Worm (Caenorhabditis elegans) whole organism, midembryonic: ENCODE measurements around the gene acl-14.

Experiments
- flt-1 ChIP-seq: fragments of 200-800 bp; sonication (Bioruptor generic); IDR thresholded peaks from 2 replicates; pipeline ENCODE4 v1.3.6; 2022; ENCODE audit warnings: missing genetic modification characterization, missing compliant biosample characterization
- klf-2 ChIP-seq: fragments of 200-800 bp; sonication (Bioruptor generic); conservative IDR thresholded peaks from 2 replicates; pipeline ENCODE4 v1.3.6; 2022; ENCODE audit warnings: missing genetic modification reagents, missing genetic modification characterization, missing compliant biosample characterization
- med-1 ChIP-seq: sonication (generic microtip); optimal IDR thresholded peaks from 2 replicates; lab custom pipeline; 2017; ENCODE audit warnings: missing genetic modification characterization, mild to moderate bottlenecking, missing compliant biosample characterization, antibody characterized with exemption, missing genetic modification reagents; ENCODE audit not compliant: insufficient read depth
- ztf-23 ChIP-seq: fragments of 200-800 bp; sonication (Bioruptor generic); IDR thresholded peaks from 2 replicates; pipeline ENCODE4 v1.3.6; 2022; ENCODE audit warnings: missing genetic modification reagents, missing genetic modification characterization, missing compliant biosample characterization

DNA sequence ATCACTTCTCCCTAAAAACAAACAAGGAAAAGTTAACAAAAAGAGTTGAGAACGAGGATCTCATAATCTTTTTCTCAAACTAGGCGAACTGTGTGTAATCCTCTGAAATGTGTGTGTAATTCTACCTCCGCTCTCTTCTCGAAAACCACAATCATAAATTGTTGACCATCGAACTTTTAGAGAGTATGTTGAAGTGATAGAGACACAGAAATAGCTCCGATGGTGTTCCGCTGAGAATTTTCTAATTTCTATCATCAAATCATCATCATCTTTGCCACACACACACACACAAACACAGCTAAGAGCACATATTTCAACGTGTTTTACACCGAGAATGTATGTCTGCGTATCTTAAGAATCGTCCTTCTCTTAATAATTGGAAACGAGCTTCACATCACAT is 37.9 kb downstream of the acl-14 start:
- TF ChIP-seq flt-1 (GFP tag; lab: Robert Waterston, UW) (no peak), ztf-23 (GFP tag; lab: Robert Waterston, UW) (no peak), klf-2 (GFP tag; lab: Robert Waterston, UW) (no peak), med-1 (GFP tag; lab: Kevin White, UChicago) (no peak)
